Worm (Caenorhabditis elegans) whole organism, L1 larva: ENCODE data around the gene col-80.

Experiments used
- C04F5.9 ChIP-seq: sonication (generic microtip); optimal IDR thresholded peaks from 2 replicates; lab custom pipeline; 2016; ENCODE audit warnings: missing genetic modification characterization, missing compliant biosample characterization
- egl-27 ChIP-seq, 2 experiments: fragments of 150-350 bp in 1 of 2; sonication (generic microtip); optimal IDR thresholded peaks; 3 replicates each; lab custom pipeline; 2017 to 2018; ENCODE audit warnings: missing biosample characterization in 2 of 2, missing genetic modification characterization in 2 of 2, missing genetic modification reagents in 2 of 2
- fkh-10 ChIP-seq: sonication (generic microtip); optimal IDR thresholded peaks from 2 replicates; lab custom pipeline; 2017; ENCODE audit warnings: missing biosample characterization, missing genetic modification reagents, missing genetic modification characterization
- fos-1 ChIP-seq: fragments of 150-350 bp; optimal IDR thresholded peaks from 2 replicates; lab custom pipeline; 2014; ENCODE audit warnings: missing biosample characterization, missing genetic modification characterization
- hpl-2 ChIP-seq: fragments of 150-350 bp; optimal IDR thresholded peaks from 2 replicates; lab custom pipeline; 2014; ENCODE audit warnings: missing biosample characterization, missing genetic modification reagents, missing genetic modification characterization
- jun-1 ChIP-seq: fragments of 150-350 bp; optimal IDR thresholded peaks from 2 replicates; lab custom pipeline; 2014; ENCODE audit warnings: missing biosample characterization, missing genetic modification reagents, missing genetic modification characterization
- nhr-12 ChIP-seq: sonication (generic microtip); optimal IDR thresholded peaks from 2 replicates; lab custom pipeline; 2017; ENCODE audit warnings: missing biosample characterization, missing genetic modification characterization
- nhr-20 ChIP-seq: sonication (generic microtip); optimal IDR thresholded peaks from 2 replicates; lab custom pipeline; 2016; ENCODE audit warnings: mild to moderate bottlenecking, missing genetic modification characterization, missing compliant biosample characterization
- nhr-47 ChIP-seq: sonication (generic microtip); optimal IDR thresholded peaks from 2 replicates; lab custom pipeline; 2016; ENCODE audit warnings: mild to moderate bottlenecking, missing genetic modification characterization, moderate library complexity, missing compliant biosample characterization
- nhr-84 ChIP-seq: sonication (generic microtip); optimal IDR thresholded peaks from 2 replicates; lab custom pipeline; 2017; ENCODE audit warnings: missing biosample characterization, missing genetic modification characterization
- sox-4 ChIP-seq: sonication (generic microtip); optimal IDR thresholded peaks from 2 replicates; lab custom pipeline; 2016; ENCODE audit warnings: missing genetic modification characterization, missing compliant biosample characterization
- unc-130 ChIP-seq: fragments of 150-350 bp; optimal IDR thresholded peaks from 2 replicates; lab custom pipeline; 2017; ENCODE audit warnings: missing biosample characterization, missing genetic modification characterization, inconsistent platforms
- unc-98 ChIP-seq: fragments of 200-800 bp; sonication (Bioruptor generic); IDR thresholded peaks from 2 replicates; pipeline ENCODE4 v1.3.6; 2022; ENCODE audit warnings: missing genetic modification characterization, missing compliant biosample characterization
- zip-4 ChIP-seq: fragments of 200-800 bp; sonication (Bioruptor generic); optimal IDR thresholded peaks from 2 replicates; lab custom pipeline; 2018; ENCODE audit warnings: mild to moderate bottlenecking, missing genetic modification characterization, moderate library complexity, missing compliant biosample characterization

DNA sequence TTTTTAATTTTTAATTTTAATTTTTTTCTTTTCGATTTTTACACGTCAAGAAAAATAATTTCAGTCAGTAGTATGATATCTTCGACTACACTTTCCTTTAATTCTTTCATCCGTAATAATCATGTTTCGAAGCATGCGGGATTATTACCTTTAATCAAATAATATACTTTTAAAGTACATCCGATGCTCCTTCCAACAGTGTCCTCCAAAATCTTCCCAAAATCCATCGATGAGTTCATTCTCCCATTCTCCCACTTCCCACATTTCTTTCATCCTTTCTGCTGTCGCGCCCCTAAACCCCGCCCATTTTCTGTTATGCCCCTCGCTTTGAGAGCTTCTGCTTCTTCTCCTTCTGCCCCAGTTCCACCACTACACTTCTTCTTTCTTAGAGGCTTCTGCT, 12.3 kb upstream of the col-80 start, which contains the start of gene lgc-57:
- no peak for TF ChIP-seq nhr-47 (tag; lab: Kevin White, UChicago)
- no peak for TF ChIP-seq unc-98
- no peak for TF ChIP-seq unc-130 (tag; lab: Kevin White, UChicago)
- no peak for TF ChIP-seq nhr-20 (tag; lab: Kevin White, UChicago)
- TF ChIP-seq sox-4 (tag; lab: Kevin White, UChicago): no peak
- no peak for TF ChIP-seq nhr-12 (tag; lab: Kevin White, UChicago)
- no peak for TF ChIP-seq nhr-84
- TF ChIP-seq jun-1 (tag; lab: Kevin White, UChicago): no peak
- no peak for TF ChIP-seq egl-27 (tag; optimal IDR thresholded peaks at IDR 0.05; lab: Kevin White, UChicago)
- TF ChIP-seq fkh-10: no peak
- no peak for TF ChIP-seq hpl-2 (GFP tag; lab: Kevin White, UChicago)
- TF ChIP-seq fos-1: no peak
- no peak for TF ChIP-seq C04F5.9 (tag; lab: Kevin White, UChicago)
- TF ChIP-seq zip-4 (GFP tag; lab: Kevin White, UChicago): no peak
